Fruit fly (Drosophila melanogaster): ENCODE measurements around the gene Ndc80.

DNA sequence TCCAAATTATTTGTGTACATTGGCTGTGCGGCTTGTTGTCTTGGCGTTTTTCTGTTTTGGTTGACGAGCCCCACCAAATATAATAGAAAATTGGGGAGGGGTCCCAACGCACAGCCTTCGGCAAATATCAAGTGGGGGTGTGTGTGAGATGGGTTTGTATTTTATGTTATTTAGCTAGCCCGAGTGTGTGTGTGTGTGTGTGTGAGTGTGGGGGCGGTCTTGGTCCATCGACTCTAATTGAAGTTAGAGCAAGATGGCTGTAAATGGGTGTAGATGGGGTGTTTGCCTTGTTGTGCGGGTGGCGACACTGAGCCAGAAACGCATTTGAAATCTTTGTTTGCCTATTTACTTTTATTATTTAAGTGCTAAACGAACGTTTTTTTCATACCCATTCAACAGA lies 20.7 kb upstream of the Ndc80 start:
- TF ChIP-seq dsx (GFP tag; optimal IDR thresholded peaks at IDR 0.05; ENCODE audit: poor library complexity, severe bottlenecking) (no peak), Hr38 (GFP tag; optimal IDR thresholded peaks at IDR 0.05) (no peak), acj6 (GFP tag; optimal IDR thresholded peaks at IDR 0.05) (no peak), net (GFP tag; optimal IDR thresholded peaks at IDR 0.05) (no peak), fd85E (GFP tag; optimal IDR thresholded peaks at IDR 0.05) (no peak), CG31627 (GFP tag; optimal IDR thresholded peaks at IDR 0.05) (no peak), CG7368 (GFP tag; optimal IDR thresholded peaks at IDR 0.05) (no peak), CG3032 (tag; optimal IDR thresholded peaks at IDR 0.05) (no peak), lz (GFP tag; optimal IDR thresholded peaks at IDR 0.05) (no peak), Eip93F (GFP tag; optimal IDR thresholded peaks at IDR 0.05) (no peak), fd59A (GFP tag; optimal IDR thresholded peaks at IDR 0.05) (no peak), CG34406 (GFP tag; optimal IDR thresholded peaks at IDR 0.05) (no peak), OdsH (GFP tag; optimal IDR thresholded peaks at IDR 0.05) (no peak)
